Fruit fly (Drosophila melanogaster) whole organism, embryonic: Measurements from ENCODE around the gene CG32295.

Source experiments
- Atf-2 ChIP-seq: fragments of 200-800 bp; sonication (Bioruptor generic); optimal IDR thresholded peaks from 2 replicates; lab custom pipeline; 2016; ENCODE audit warnings: missing biosample characterization, missing genetic modification characterization
- CG11093 ChIP-seq: fragments of 200-800 bp; sonication (Bioruptor generic); IDR thresholded peaks from 3 replicates; pipeline ENCODE4 v1.3.6; 2022; ENCODE audit warnings: missing biosample characterization, missing genetic modification characterization
- CG11696 ChIP-seq: fragments of 200-800 bp; sonication (Bioruptor generic); IDR thresholded peaks from 2 replicates; pipeline ENCODE4 v1.3.6; 2022; ENCODE audit warnings: missing biosample characterization, missing genetic modification characterization
- CG12104 ChIP-seq: fragments of 200-800 bp; sonication (Bioruptor generic); optimal IDR thresholded peaks from 3 replicates; lab custom pipeline; 2016; ENCODE audit warnings: missing biosample characterization, missing genetic modification characterization
- CG12155 ChIP-seq: fragments of 200-800 bp; sonication (Bioruptor generic); optimal IDR thresholded peaks from 3 replicates; lab custom pipeline; 2016; ENCODE audit warnings: missing biosample characterization, missing genetic modification characterization
- CG1233 ChIP-seq: fragments of 200-800 bp; sonication (Bioruptor generic); optimal IDR thresholded peaks from 4 replicates; lab custom pipeline; 2018; ENCODE audit warnings: missing biosample characterization, mild to moderate bottlenecking, missing genetic modification characterization
- CG12391 ChIP-seq: fragments of 200-800 bp; sonication (Bioruptor generic); optimal IDR thresholded peaks from 3 replicates; lab custom pipeline; 2018; ENCODE audit warnings: missing biosample characterization, mild to moderate bottlenecking, missing genetic modification characterization, moderate library complexity
- CG12769 ChIP-seq: fragments of 200-800 bp; sonication (Bioruptor generic); optimal IDR thresholded peaks from 2 replicates; lab custom pipeline; 2019; ENCODE audit warnings: missing biosample characterization, mild to moderate bottlenecking, missing genetic modification characterization, moderate library complexity
- CG15011 ChIP-seq: fragments of 200-800 bp; sonication (Bioruptor generic); optimal IDR thresholded peaks from 3 replicates; lab custom pipeline; 2018; ENCODE audit warnings: missing biosample characterization, mild to moderate bottlenecking, missing genetic modification characterization
- CG15269 ChIP-seq: fragments of 200-800 bp; sonication (Bioruptor generic); optimal IDR thresholded peaks from 2 replicates; lab custom pipeline; 2018; ENCODE audit warnings: missing biosample characterization, mild to moderate bottlenecking, missing genetic modification characterization, moderate library complexity
- CG15479 ChIP-seq: fragments of 200-800 bp; sonication (Bioruptor generic); optimal IDR thresholded peaks from 3 replicates; lab custom pipeline; 2019; ENCODE audit warnings: missing biosample characterization, mild to moderate bottlenecking, missing genetic modification characterization, moderate library complexity
- CG1792 ChIP-seq: fragments of 200-800 bp; sonication (Bioruptor generic); optimal IDR thresholded peaks from 2 replicates; lab custom pipeline; 2016; ENCODE audit warnings: missing biosample characterization, missing genetic modification characterization
- CG18262 ChIP-seq: fragments of 200-800 bp; optimal IDR thresholded peaks from 3 replicates; lab custom pipeline; 2019; ENCODE audit warnings: missing biosample characterization, mild to moderate bottlenecking, missing genetic modification characterization, moderate library complexity
- CG1832 ChIP-seq: fragments of 200-800 bp; sonication (Bioruptor generic); optimal IDR thresholded peaks from 2 replicates; lab custom pipeline; 2017; ENCODE audit warnings: missing biosample characterization, mild to moderate bottlenecking, missing genetic modification characterization, inconsistent platforms
- CG18476 ChIP-seq: fragments of 200-800 bp; sonication (Bioruptor generic); optimal IDR thresholded peaks from 2 replicates; lab custom pipeline; 2016; ENCODE audit warnings: missing biosample characterization, mild to moderate bottlenecking, missing genetic modification characterization
- CG31388 ChIP-seq: fragments of 200-800 bp; sonication (Bioruptor generic); optimal IDR thresholded peaks from 2 replicates; lab custom pipeline; 2016; ENCODE audit warnings: missing biosample characterization, missing genetic modification characterization
- CG3995 ChIP-seq: fragments of 200-800 bp; sonication (Bioruptor generic); optimal IDR thresholded peaks from 3 replicates; lab custom pipeline; 2016; ENCODE audit warnings: missing biosample characterization, missing genetic modification characterization
- CG42726 ChIP-seq: fragments of 200-800 bp; sonication (Bioruptor generic); IDR thresholded peaks from 2 replicates; pipeline ENCODE4 v1.3.6; 2022; ENCODE audit warnings: missing biosample characterization, missing genetic modification characterization; ENCODE audit not compliant: partially characterized antibody
- CG4328 ChIP-seq: fragments of 200-800 bp; sonication (Bioruptor generic); optimal IDR thresholded peaks from 3 replicates; lab custom pipeline; 2017; ENCODE audit warnings: missing biosample characterization, missing genetic modification reagents, missing genetic modification characterization
- CG4404 ChIP-seq: fragments of 200-800 bp; sonication (Bioruptor generic); IDR thresholded peaks from 2 replicates; pipeline ENCODE4 v1.3.6; 2022; ENCODE audit warnings: missing biosample characterization, missing genetic modification characterization
- CG7928 ChIP-seq: fragments of 200-800 bp; sonication (Bioruptor generic); optimal IDR thresholded peaks from 2 replicates; lab custom pipeline; 2017; ENCODE audit warnings: missing biosample characterization, mild to moderate bottlenecking, missing genetic modification characterization
- CG9437 ChIP-seq: fragments of 200-800 bp; sonication (Bioruptor generic); optimal IDR thresholded peaks from 2 replicates; lab custom pipeline; 2018; ENCODE audit warnings: missing biosample characterization, mild to moderate bottlenecking, missing genetic modification characterization
- CG9797 ChIP-seq: fragments of 200-800 bp; sonication (Bioruptor generic); optimal IDR thresholded peaks from 3 replicates; lab custom pipeline; 2018; ENCODE audit warnings: missing biosample characterization, mild to moderate bottlenecking, missing genetic modification characterization
- CG9876 ChIP-seq: fragments of 200-800 bp; sonication (Bioruptor generic); optimal IDR thresholded peaks from 2 replicates; lab custom pipeline; 2016; ENCODE audit warnings: missing biosample characterization, missing genetic modification characterization
- Chrac-16 ChIP-seq: fragments of 200-800 bp; sonication (Bioruptor generic); optimal IDR thresholded peaks from 3 replicates; lab custom pipeline; 2016; ENCODE audit warnings: missing biosample characterization, missing genetic modification characterization
- Ets97D ChIP-seq: fragments of 200-800 bp; sonication (Bioruptor generic); optimal IDR thresholded peaks from 3 replicates; lab custom pipeline; 2016; ENCODE audit warnings: missing biosample characterization, missing genetic modification characterization
- PHDP ChIP-seq: fragments of 200-800 bp; sonication (Bioruptor generic); optimal IDR thresholded peaks from 3 replicates; lab custom pipeline; 2018; ENCODE audit warnings: missing biosample characterization, mild to moderate bottlenecking, missing genetic modification characterization, moderate library complexity
- Rfx ChIP-seq: fragments of 200-800 bp; sonication (Bioruptor generic); IDR thresholded peaks from 2 replicates; pipeline ENCODE4 v1.3.6; 2022; ENCODE audit warnings: missing biosample characterization, missing genetic modification characterization
- Six4 ChIP-seq: fragments of 200-800 bp; sonication (Bioruptor generic); optimal IDR thresholded peaks from 2 replicates; lab custom pipeline; 2016; ENCODE audit warnings: missing biosample characterization, missing genetic modification characterization
- Usf ChIP-seq: fragments of 200-800 bp; sonication (Bioruptor generic); optimal IDR thresholded peaks from 2 replicates; lab custom pipeline; 2017; ENCODE audit warnings: missing genotype, missing biosample characterization, missing genetic modification characterization
- cas ChIP-seq: fragments of 200-800 bp; sonication (Bioruptor generic); IDR thresholded peaks from 2 replicates; pipeline ENCODE4 v1.3.6; 2022; ENCODE audit warnings: missing biosample characterization, missing genetic modification characterization
- chif ChIP-seq, 2 experiments: fragments of 200-800 bp; sonication (Bioruptor generic); optimal IDR thresholded peaks; 3 replicates each; lab custom pipeline; 2016; ENCODE audit warnings: missing biosample characterization in 2 of 2, missing genetic modification characterization in 2 of 2
- chinmo ChIP-seq: fragments of 200-800 bp; sonication (Bioruptor generic); IDR thresholded peaks from 4 replicates; pipeline ENCODE4 v1.3.6; 2022; ENCODE audit warnings: missing biosample characterization, missing genetic modification characterization; ENCODE audit not compliant: partially characterized antibody
- crol ChIP-seq: fragments of 200-800 bp; sonication (Bioruptor generic); IDR thresholded peaks from 2 replicates; pipeline ENCODE4 v1.3.6; 2022; ENCODE audit warnings: missing biosample characterization, missing genetic modification characterization
- da ChIP-seq: fragments of 200-800 bp; sonication (Bioruptor generic); optimal IDR thresholded peaks from 2 replicates; lab custom pipeline; 2016; ENCODE audit warnings: missing biosample characterization, missing genetic modification characterization
- dysf ChIP-seq: fragments of 200-800 bp; sonication (Bioruptor generic); IDR thresholded peaks from 3 replicates; pipeline ENCODE4 v1.3.6; 2022; ENCODE audit warnings: missing biosample characterization, missing genetic modification characterization
- esg ChIP-seq: fragments of 200-800 bp; sonication (Bioruptor generic); conservative IDR thresholded peaks from 2 replicates; pipeline ENCODE4 v1.3.6; 2022; ENCODE audit warnings: missing biosample characterization, missing genetic modification characterization
- fd102C ChIP-seq: fragments of 200-800 bp; sonication (Bioruptor generic); optimal IDR thresholded peaks from 2 replicates; lab custom pipeline; 2018; ENCODE audit warnings: missing biosample characterization, mild to moderate bottlenecking, missing genetic modification characterization, moderate library complexity
- fd64A ChIP-seq: fragments of 200-800 bp; sonication (Bioruptor generic); optimal IDR thresholded peaks from 3 replicates; lab custom pipeline; 2018; ENCODE audit warnings: missing biosample characterization, mild to moderate bottlenecking, missing genetic modification characterization
- gce ChIP-seq: fragments of 200-800 bp; sonication (Bioruptor generic); IDR thresholded peaks from 3 replicates; pipeline ENCODE4 v1.3.6; 2022; ENCODE audit warnings: missing biosample characterization, missing genetic modification characterization
- hb ChIP-seq: fragments of 200-800 bp; sonication (Bioruptor generic); IDR thresholded peaks from 3 replicates; pipeline ENCODE4 v1.3.6; 2022; ENCODE audit warnings: missing biosample characterization, missing genetic modification characterization; ENCODE audit not compliant: partially characterized antibody
- hth ChIP-seq: fragments of >200 bp; optimal IDR thresholded peaks from 2 replicates; lab custom pipeline; 2017; ENCODE audit warnings: inconsistent platforms
- lab ChIP-seq: fragments of 200-800 bp; sonication (Bioruptor generic); optimal IDR thresholded peaks from 3 replicates; lab custom pipeline; 2017; ENCODE audit warnings: missing biosample characterization, missing genetic modification characterization, mild to moderate bottlenecking, moderate library complexity, missing genetic modification reagents
- mirr ChIP-seq: fragments of 200-800 bp; sonication (Bioruptor generic); optimal IDR thresholded peaks from 3 replicates; lab custom pipeline; 2018; ENCODE audit warnings: missing biosample characterization, mild to moderate bottlenecking, missing genetic modification characterization
- nerfin-1 ChIP-seq: fragments of 200-800 bp; sonication (Bioruptor generic); optimal IDR thresholded peaks from 3 replicates; lab custom pipeline; 2019; ENCODE audit warnings: missing biosample characterization, mild to moderate bottlenecking, missing genetic modification characterization, moderate library complexity
- pan ChIP-seq, 4 experiments: fragments of >200 bp in 3 of 4; fragments of 200-800 bp in 1 of 4; sonication (Bioruptor generic) in 1 of 4; optimal IDR thresholded peaks in 3 of 4; IDR thresholded peaks in 1 of 4; 2 replicates each; pipeline versions ENCODE4 v1.3.6 to Lab custom; 2017 to 2022; ENCODE audit warnings: missing biosample characterization in 2 of 4, missing genetic modification characterization in 2 of 4, mixed read lengths in 1 of 4
- pb ChIP-seq: fragments of 200-800 bp; sonication (Bioruptor generic); optimal IDR thresholded peaks from 3 replicates; lab custom pipeline; 2016; ENCODE audit warnings: missing biosample characterization, missing genetic modification characterization
- pzg ChIP-seq: fragments of 200-800 bp; sonication (Bioruptor generic); optimal IDR thresholded peaks from 3 replicates; lab custom pipeline; 2018; ENCODE audit warnings: missing biosample characterization, mild to moderate bottlenecking, missing genetic modification characterization, moderate library complexity
- slou ChIP-seq: fragments of 200-800 bp; sonication (Bioruptor generic); optimal IDR thresholded peaks from 3 replicates; lab custom pipeline; 2016; ENCODE audit warnings: missing biosample characterization, missing genetic modification characterization
- unc-4 ChIP-seq: fragments of 200-800 bp; sonication (Bioruptor generic); IDR thresholded peaks from 2 replicates; pipeline ENCODE4 v1.3.6; 2022; ENCODE audit warnings: missing biosample characterization, missing genetic modification characterization; ENCODE audit not compliant: partially characterized antibody

The CG32295 gene

DNA sequence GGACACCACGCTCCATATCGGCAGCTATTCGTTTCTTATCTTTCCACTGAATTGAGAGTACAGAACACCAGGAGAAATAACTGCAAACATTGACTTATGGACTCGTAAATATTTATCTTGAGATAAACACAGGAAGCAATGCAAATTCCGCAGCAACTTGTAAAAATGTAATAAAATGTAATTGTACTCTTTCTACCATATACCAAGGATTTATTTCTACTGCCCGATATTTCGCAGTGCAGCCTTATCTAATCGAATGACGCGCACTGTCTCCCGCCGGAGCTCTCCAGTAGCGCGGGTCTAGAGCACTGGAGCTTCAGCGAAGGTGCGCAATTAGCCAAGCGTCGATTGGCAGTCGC lies 32.6 kb downstream of the CG32295 start (continued):
- no peak for TF ChIP-seq CG1832
- TF ChIP-seq slou (GFP tag; lab: Kevin White, UChicago): peak; percentile 34
- TF ChIP-seq CG3995 (GFP tag; lab: Kevin White, UChicago): peak; percentile 66
- TF ChIP-seq pzg (GFP tag; lab: Kevin White, UChicago): peak; percentile 23
- peak; percentile 79 for TF ChIP-seq CG18262
- TF ChIP-seq CG11696: peak; percentile 71; the same call in 1 of the 2 replicates
- peak; percentile 96 for TF ChIP-seq Rfx (GFP tag; lab: Robert Waterston, UW)
- no peak for TF ChIP-seq CG9876 (GFP tag; lab: Kevin White, UChicago)
- peak; percentile 88 for TF ChIP-seq cas (GFP tag; lab: Robert Waterston, UW)
- no peak for TF ChIP-seq da
- peak; percentile 72 for TF ChIP-seq mirr (GFP tag; lab: Kevin White, UChicago)
- TF ChIP-seq CG42726 (GFP tag; lab: Robert Waterston, UW): no peak
- no peak for TF ChIP-seq hb (GFP tag; lab: Robert Waterston, UW)
- TF ChIP-seq gce (GFP tag; lab: Robert Waterston, UW): peak; percentile 79; the same call in 2 of the 3 replicates
- TF ChIP-seq chinmo: peak; percentile 59; the same call in 1 of the 4 replicates
- peak; percentile 92 for TF ChIP-seq CG12769 (tag; lab: Kevin White, UChicago)
- TF ChIP-seq pan (optimal IDR thresholded peaks at IDR 0.05; lab: Kevin White, UChicago): no peak
- TF ChIP-seq pan (GFP tag; optimal IDR thresholded peaks at IDR 0.05 in 1 of 2, IDR thresholded peaks at IDR 0.05 in 1 of 2): peak in 1 of 2 experiments; percentile 95
- TF ChIP-seq esg (GFP tag; lab: Robert Waterston, UW): peak; percentile 81
- no peak for TF ChIP-seq Atf-2 (GFP tag; lab: Kevin White, UChicago)
- TF ChIP-seq chif (GFP tag; optimal IDR thresholded peaks at IDR 0.05; lab: Kevin White, UChicago): peak; percentile 28 to 54
- no peak for TF ChIP-seq hth
- TF ChIP-seq CG15011 (GFP tag; lab: Kevin White, UChicago): peak; percentile 82
- TF ChIP-seq fd64A (GFP tag; lab: Kevin White, UChicago): peak; percentile 5
- TF ChIP-seq CG4328 (GFP tag; lab: Kevin White, UChicago): peak; percentile 66
- TF ChIP-seq CG15479 (GFP tag; lab: Kevin White, UChicago): peak; percentile 48
- TF ChIP-seq dysf (GFP tag; lab: Robert Waterston, UW): peak; percentile 95
- peak; percentile 74 for TF ChIP-seq CG11093
- TF ChIP-seq crol (GFP tag; lab: Robert Waterston, UW): peak; percentile 48; the same call in 1 of the 2 replicates
- peak; percentile 84 for TF ChIP-seq CG1233 (GFP tag; lab: Kevin White, UChicago)
- TF ChIP-seq unc-4 (GFP tag; lab: Robert Waterston, UW): no peak
- TF ChIP-seq Ets97D (GFP tag; lab: Kevin White, UChicago): peak; percentile 40
- peak; percentile 73 for TF ChIP-seq CG31388 (GFP tag; lab: Kevin White, UChicago)
- TF ChIP-seq CG15269 (tag; lab: Kevin White, UChicago): peak; percentile 85
- TF ChIP-seq PHDP (tag; lab: Kevin White, UChicago): peak; percentile 83
- TF ChIP-seq CG12391: peak; percentile 79
- TF ChIP-seq fd102C (GFP tag; lab: Kevin White, UChicago): no peak
- peak; percentile 59 for TF ChIP-seq CG7928 (GFP tag; lab: Kevin White, UChicago)
- peak; percentile 73 for TF ChIP-seq Six4 (GFP tag; lab: Kevin White, UChicago)
- TF ChIP-seq CG12155 (GFP tag; lab: Kevin White, UChicago): peak; percentile 75
- TF ChIP-seq nerfin-1 (tag; lab: Kevin White, UChicago): peak; percentile 76
- peak; percentile 77 for TF ChIP-seq CG12104 (GFP tag; lab: Kevin White, UChicago)
- peak; percentile 66 for TF ChIP-seq Chrac-16
- peak; percentile 81 for TF ChIP-seq CG4404
- peak; percentile 88 for TF ChIP-seq pb (GFP tag; lab: Kevin White, UChicago)
- peak; percentile 97 for TF ChIP-seq lab
- no peak for TF ChIP-seq CG9797 (GFP tag; lab: Kevin White, UChicago)
- TF ChIP-seq CG18476 (GFP tag; lab: Kevin White, UChicago): peak; percentile 76
- TF ChIP-seq CG9437 (GFP tag; lab: Kevin White, UChicago): peak; percentile 60
- TF ChIP-seq Usf (GFP tag; lab: Kevin White, UChicago): peak; percentile 51
- TF ChIP-seq CG1792 (GFP tag; lab: Kevin White, UChicago): peak; percentile 89
